Fruit fly (Drosophila melanogaster) whole organism, wandering third instar larva: ENCODE results near the gene Papss.
A peak's percentile ranks its signal among the peaks of the same experiment; 100 is the strongest.

Experiments used
- Abd-B ChIP-seq: fragments of >200 bp; optimal IDR thresholded peaks from 2 replicates; lab custom pipeline; 2017; ENCODE audit warnings: missing biosample characterization, missing genetic modification characterization
- CG32264 ChIP-seq: fragments of 200-800 bp; sonication (Bioruptor generic); optimal IDR thresholded peaks from 2 replicates; lab custom pipeline; 2016; ENCODE audit warnings: missing biosample characterization, missing genetic modification characterization
- CG9705 ChIP-seq: fragments of 200-800 bp; sonication (Bioruptor generic); optimal IDR thresholded peaks from 2 replicates; lab custom pipeline; 2018; ENCODE audit warnings: missing biosample characterization, mild to moderate bottlenecking, missing genetic modification characterization
- CrebA ChIP-seq: fragments of 200-800 bp; sonication (Bioruptor generic); optimal IDR thresholded peaks from 2 replicates; lab custom pipeline; 2016; ENCODE audit warnings: missing biosample characterization, mild to moderate bottlenecking, missing genetic modification characterization, borderline replicate concordance
- Dfd ChIP-seq: fragments of >200 bp; optimal IDR thresholded peaks from 2 replicates; lab custom pipeline; 2017; ENCODE audit warnings: missing biosample characterization, missing genetic modification characterization
- Dif ChIP-seq: fragments of 200-275, 200-300 bp; sonication (Bioruptor generic); optimal IDR thresholded peaks from 2 replicates; lab custom pipeline; 2018; ENCODE audit warnings: missing biosample characterization, missing genetic modification characterization; ENCODE audit not compliant: partially characterized antibody
- GATAd ChIP-seq: sonication (Bioruptor generic); optimal IDR thresholded peaks from 2 replicates; lab custom pipeline; 2016; ENCODE audit warnings: missing biosample characterization, missing genetic modification characterization
- HLH106 ChIP-seq: fragments of 200-800 bp; optimal IDR thresholded peaks from 3 replicates; lab custom pipeline; 2019; ENCODE audit warnings: missing biosample characterization, mild to moderate bottlenecking, missing genetic modification characterization, moderate library complexity
- Hnf4 ChIP-seq: fragments of 200-800 bp; sonication (Bioruptor generic); optimal IDR thresholded peaks from 2 replicates; lab custom pipeline; 2016; ENCODE audit warnings: missing biosample characterization, mild to moderate bottlenecking, missing genetic modification characterization
- Hr78 ChIP-seq: fragments of >200 bp; optimal IDR thresholded peaks from 2 replicates; lab custom pipeline; 2017; ENCODE audit warnings: missing biosample characterization, missing genetic modification characterization
- Hr83 ChIP-seq: fragments of 200-300 bp; sonication (Bioruptor generic); optimal IDR thresholded peaks from 2 replicates; lab custom pipeline; 2016; ENCODE audit warnings: missing biosample characterization, mild to moderate bottlenecking, missing genetic modification characterization, moderate library complexity; ENCODE audit not compliant: poor library complexity, severe bottlenecking
- Jra ChIP-seq: sonication (Bioruptor generic); optimal IDR thresholded peaks from 2 replicates; lab custom pipeline; 2016; ENCODE audit warnings: missing biosample characterization, missing genetic modification characterization
- Mio ChIP-seq: sonication (Bioruptor generic); optimal IDR thresholded peaks from 2 replicates; lab custom pipeline; 2016; ENCODE audit warnings: missing biosample characterization, missing genetic modification characterization
- Myc ChIP-seq: fragments of >200 bp; optimal IDR thresholded peaks from 2 replicates; lab custom pipeline; 2017
- N ChIP-seq: fragments of >200 bp; optimal IDR thresholded peaks from 2 replicates; lab custom pipeline; 2018; ENCODE audit warnings: missing biosample characterization, missing external identifiers, missing genetic modification characterization
- OdsH ChIP-seq: fragments of 200-800 bp; sonication (Bioruptor generic); optimal IDR thresholded peaks from 2 replicates; lab custom pipeline; 2016; ENCODE audit warnings: missing biosample characterization, mild to moderate bottlenecking, missing genetic modification characterization
- Rel ChIP-seq, 2 experiments: fragments of 200-800 bp; sonication (Bioruptor generic) in 1 of 2; optimal IDR thresholded peaks; 2 replicates in 1 of 2; 3 replicates in 1 of 2; lab custom pipeline; 2016 to 2019; ENCODE audit warnings: mild to moderate bottlenecking in 2 of 2, missing biosample characterization in 2 of 2, missing genetic modification characterization in 2 of 2, moderate library complexity in 1 of 2
- Sp1 ChIP-seq: fragments of 200-800 bp; sonication (Bioruptor generic); optimal IDR thresholded peaks from 3 replicates; lab custom pipeline; 2019; ENCODE audit warnings: missing biosample characterization, mild to moderate bottlenecking, missing genetic modification characterization, moderate library complexity
- Vsx2 ChIP-seq: fragments of 200-300, 225-300 bp; sonication (Bioruptor generic); optimal IDR thresholded peaks from 2 replicates; lab custom pipeline; 2018; ENCODE audit warnings: missing biosample characterization, missing genetic modification characterization; ENCODE audit not compliant: partially characterized antibody
- br ChIP-seq: fragments of 200-800 bp; sonication (Bioruptor generic); optimal IDR thresholded peaks from 2 replicates; lab custom pipeline; 2016; ENCODE audit warnings: missing biosample characterization, missing genetic modification characterization
- brk ChIP-seq: fragments of 200-800 bp; sonication (Bioruptor generic); optimal IDR thresholded peaks from 2 replicates; lab custom pipeline; 2016; ENCODE audit warnings: missing biosample characterization, mild to moderate bottlenecking, missing genetic modification characterization
- dl ChIP-seq, 2 experiments: fragments of 175-275, 200-275 bp in 1 of 2; fragments of 200-275 bp in 1 of 2; sonication (Bioruptor generic); optimal IDR thresholded peaks; lab custom pipeline; 2018; ENCODE audit warnings: mild to moderate bottlenecking in 2 of 2, missing biosample characterization in 2 of 2, missing genetic modification characterization in 2 of 2, moderate library complexity in 2 of 2; ENCODE audit not compliant: partially characterized antibody in 2 of 2, insufficient read depth in 1 of 2
- dmrt93B ChIP-seq: fragments of 200-800 bp; sonication (Bioruptor generic); optimal IDR thresholded peaks from 2 replicates; lab custom pipeline; 2018; ENCODE audit warnings: missing biosample characterization, mild to moderate bottlenecking, missing genetic modification characterization
- dsf ChIP-seq: sonication (Bioruptor generic); optimal IDR thresholded peaks from 2 replicates; lab custom pipeline; 2016; ENCODE audit warnings: missing biosample characterization, missing genetic modification characterization, borderline replicate concordance
- ey ChIP-seq: fragments of 200-800 bp; sonication (Bioruptor generic); optimal IDR thresholded peaks from 2 replicates; lab custom pipeline; 2016; ENCODE audit warnings: missing biosample characterization, missing genetic modification characterization
- foxo ChIP-seq, 2 experiments: fragments of 200-800 bp; sonication (Bioruptor generic); optimal IDR thresholded peaks; 2 replicates in 1 of 2; 3 replicates in 1 of 2; lab custom pipeline; 2016 to 2017; ENCODE audit warnings: missing biosample characterization in 2 of 2, missing genetic modification characterization in 2 of 2
- fru ChIP-seq: fragments of 200-800 bp; sonication (Bioruptor generic); optimal IDR thresholded peaks from 3 replicates; lab custom pipeline; 2016; ENCODE audit warnings: missing biosample characterization, mild to moderate bottlenecking, missing genetic modification characterization
- h ChIP-seq: fragments of 200-800 bp; sonication (Bioruptor generic); optimal IDR thresholded peaks from 3 replicates; lab custom pipeline; 2016; ENCODE audit warnings: missing biosample characterization, mild to moderate bottlenecking, missing genetic modification characterization
- jim ChIP-seq: fragments of 175-275, 200-325 bp; sonication (Bioruptor generic); optimal IDR thresholded peaks from 2 replicates; lab custom pipeline; 2016; ENCODE audit warnings: missing biosample characterization, mild to moderate bottlenecking, missing genetic modification characterization
- lola ChIP-seq: fragments of >200 bp; optimal IDR thresholded peaks from 2 replicates; lab custom pipeline; 2017; ENCODE audit warnings: missing biosample characterization, missing genetic modification characterization
- pan ChIP-seq: fragments of >200 bp; optimal IDR thresholded peaks from 2 replicates; lab custom pipeline; 2017
- psq ChIP-seq: fragments of 200-800 bp; sonication (Bioruptor generic); optimal IDR thresholded peaks from 3 replicates; lab custom pipeline; 2017; ENCODE audit warnings: missing biosample characterization, mild to moderate bottlenecking, missing genetic modification characterization, moderate library complexity
- rgr ChIP-seq: fragments of 200-800 bp; sonication (Bioruptor generic); optimal IDR thresholded peaks from 3 replicates; lab custom pipeline; 2016; ENCODE audit warnings: missing biosample characterization, mild to moderate bottlenecking, missing genetic modification characterization
- sage ChIP-seq: fragments of 200-800 bp; sonication (Bioruptor generic); optimal IDR thresholded peaks from 2 replicates; lab custom pipeline; 2016; ENCODE audit warnings: missing biosample characterization, mild to moderate bottlenecking, missing genetic modification characterization
- sv ChIP-seq: fragments of 200-800 bp; sonication (Bioruptor generic); optimal IDR thresholded peaks from 3 replicates; lab custom pipeline; 2016; ENCODE audit warnings: missing biosample characterization, missing genetic modification characterization
- tai ChIP-seq: sonication (Bioruptor generic); optimal IDR thresholded peaks from 2 replicates; lab custom pipeline; 2016; ENCODE audit warnings: missing biosample characterization, missing genetic modification characterization
- usp ChIP-seq: fragments of >200 bp; optimal IDR thresholded peaks from 2 replicates; lab custom pipeline; 2017; ENCODE audit warnings: missing biosample characterization, missing genetic modification characterization
- woc ChIP-seq: sonication (Bioruptor generic); optimal IDR thresholded peaks from 2 replicates; lab custom pipeline; 2016; ENCODE audit warnings: missing biosample characterization, mild to moderate bottlenecking, missing genetic modification characterization

Papss gene

dm6 chr3L:19901486-19902255 is 56.6 kb downstream of the Papss start:
- TF ChIP-seq Hr83 (GFP tag; lab: Kevin White, UChicago) (no peak), Rel (GFP tag; optimal IDR thresholded peaks at IDR 0.05; lab: Kevin White, UChicago) (no peak), Rel (tag; optimal IDR thresholded peaks at IDR 0.05; lab: Kevin White, UChicago) (peak; percentile 71)

DNA sequence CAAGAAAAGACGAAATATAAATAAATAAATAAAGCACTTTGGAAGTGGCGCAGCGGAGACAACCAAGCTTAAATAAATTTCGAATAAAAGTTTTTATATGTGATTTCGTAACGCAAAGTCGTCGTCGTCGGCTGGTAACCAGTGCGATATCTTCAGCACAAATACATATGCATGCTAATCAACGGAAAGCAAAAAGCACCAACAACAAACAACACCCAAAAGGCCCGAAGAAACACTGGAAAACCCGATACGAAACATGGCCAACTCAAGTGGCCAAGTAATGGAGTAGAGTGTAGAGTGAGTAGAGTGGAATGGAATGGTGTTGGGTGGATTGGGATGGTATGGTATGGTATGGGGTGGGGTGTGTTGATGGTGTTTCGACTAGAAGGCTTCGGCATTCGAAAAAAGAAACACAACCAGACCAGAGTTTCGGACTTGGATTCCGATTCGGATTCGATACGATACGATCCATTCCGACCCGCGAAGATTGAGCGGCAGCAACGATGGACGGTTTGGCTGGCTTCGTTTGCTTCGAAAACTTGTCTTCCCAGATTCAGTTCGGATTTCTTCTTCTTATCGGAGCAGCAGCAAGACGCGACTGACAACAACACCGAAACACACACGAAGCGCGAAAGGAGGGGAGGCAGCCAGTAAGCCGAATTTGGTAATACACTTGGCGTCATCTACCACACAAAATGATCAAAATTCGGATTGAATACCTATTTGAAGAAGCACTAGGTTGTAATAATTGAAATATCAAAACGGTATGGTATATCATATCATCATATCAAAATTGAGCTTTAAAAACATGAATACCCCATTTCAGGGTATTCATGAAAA is 57.7 kb downstream of the Papss start:
- TF ChIP-seq h (GFP tag; lab: Kevin White, UChicago) (peak; percentile 99), Dif (peak; percentile 5), OdsH (GFP tag; lab: Kevin White, UChicago) (peak; percentile 99), Hr78 (GFP tag; lab: Kevin White, UChicago) (no peak), Mio (GFP tag; lab: Kevin White, UChicago) (peak; percentile 87), Vsx2 (GFP tag; lab: Kevin White, UChicago) (peak; percentile 90), foxo (GFP tag; optimal IDR thresholded peaks at IDR 0.05; lab: Kevin White, UChicago) (peak; percentile 93 to 98), sv (GFP tag; lab: Kevin White, UChicago) (peak; percentile 92), rgr (GFP tag; lab: Kevin White, UChicago) (peak; percentile 99), fru (GFP tag; lab: Kevin White, UChicago) (peak; percentile 97), Hr83 (GFP tag; lab: Kevin White, UChicago) (peak; percentile 64), HLH106 (tag; lab: Kevin White, UChicago) (peak; percentile 96), brk (GFP tag; lab: Kevin White, UChicago) (peak; percentile 91), pan (no peak), dmrt93B (peak; percentile 82), br (GFP tag; lab: Kevin White, UChicago) (peak; percentile 99), Abd-B (no peak), CG32264 (peak; percentile 98), jim (GFP tag; lab: Kevin White, UChicago) (peak; percentile 22), GATAd (no peak), woc (GFP tag; lab: Kevin White, UChicago) (peak; percentile 99), psq (GFP tag; lab: Kevin White, UChicago) (peak; percentile 98), dsf (peak; percentile 87), sage (GFP tag; lab: Kevin White, UChicago) (peak; percentile 98), Myc (lab: Kevin White, UChicago) (no peak), Jra (GFP tag; lab: Kevin White, UChicago) (peak; percentile 90), tai (GFP tag; lab: Kevin White, UChicago) (peak; percentile 95), Dfd (GFP tag; lab: Kevin White, UChicago) (no peak), CG9705 (GFP tag; lab: Kevin White, UChicago) (peak; percentile 7), Sp1 (GFP tag; lab: Kevin White, UChicago) (peak; percentile 98), lola (GFP tag; lab: Kevin White, UChicago) (no peak), ey (peak; percentile 99), usp (GFP tag; lab: Kevin White, UChicago) (no peak), CrebA (GFP tag; lab: Kevin White, UChicago) (peak; percentile 65), Rel (GFP tag; optimal IDR thresholded peaks at IDR 0.05; lab: Kevin White, UChicago) (peak; percentile 96), Rel (tag; optimal IDR thresholded peaks at IDR 0.05; lab: Kevin White, UChicago) (peak; percentile 73), N (no peak), dl (GFP tag; optimal IDR thresholded peaks at IDR 0.05; lab: Kevin White, UChicago; ENCODE audit: insufficient read depth in 1 of 2, partially characterized antibody in 2 of 2) (no peak), Hnf4 (GFP tag; lab: Kevin White, UChicago) (peak; percentile 98)
